Fruit fly (Drosophila melanogaster) whole organism, embryonic: ENCODE results near the gene CG32551.
A peak's percentile ranks its signal among the peaks of the same experiment; 100 is the strongest.

ENCODE experiments used
- Blimp-1 ChIP-seq: fragments of 200-800 bp; sonication (Bioruptor generic); optimal IDR thresholded peaks from 3 replicates; lab custom pipeline; 2018; ENCODE audit warnings: missing biosample characterization, missing genetic modification characterization, mild to moderate bottlenecking, moderate library complexity, missing genetic modification reagents
- CG1024 ChIP-seq: fragments of 200-800 bp; sonication (Bioruptor generic); IDR thresholded peaks from 2 replicates; pipeline ENCODE4 v1.3.6; 2022; ENCODE audit warnings: missing biosample characterization, missing genetic modification characterization
- CG11504 ChIP-seq: fragments of 200-800 bp; sonication (Bioruptor generic); optimal IDR thresholded peaks from 3 replicates; lab custom pipeline; 2019; ENCODE audit warnings: missing biosample characterization, mild to moderate bottlenecking, missing genetic modification characterization, moderate library complexity
- CG11695 ChIP-seq: fragments of 200-800 bp; sonication (Bioruptor generic); IDR thresholded peaks from 3 replicates; pipeline ENCODE4 v1.3.6; 2022; ENCODE audit warnings: missing biosample characterization, missing genetic modification characterization
- CG12299 ChIP-seq: fragments of 200-800 bp; sonication (Bioruptor generic); optimal IDR thresholded peaks from 2 replicates; lab custom pipeline; 2018; ENCODE audit warnings: missing biosample characterization, mild to moderate bottlenecking, missing genetic modification characterization
- CG1233 ChIP-seq: fragments of 200-800 bp; sonication (Bioruptor generic); optimal IDR thresholded peaks from 4 replicates; lab custom pipeline; 2018; ENCODE audit warnings: missing biosample characterization, mild to moderate bottlenecking, missing genetic modification characterization
- CG12769 ChIP-seq: fragments of 200-800 bp; sonication (Bioruptor generic); optimal IDR thresholded peaks from 2 replicates; lab custom pipeline; 2019; ENCODE audit warnings: missing biosample characterization, mild to moderate bottlenecking, missing genetic modification characterization, moderate library complexity
- CG14965 ChIP-seq: fragments of 200-800 bp; sonication (Bioruptor generic); optimal IDR thresholded peaks from 2 replicates; lab custom pipeline; 2016; ENCODE audit warnings: missing biosample characterization, missing genetic modification characterization, borderline replicate concordance
- CG15601 ChIP-seq: fragments of 200-800 bp; sonication (Bioruptor generic); optimal IDR thresholded peaks from 3 replicates; lab custom pipeline; 2019; ENCODE audit warnings: missing biosample characterization, mild to moderate bottlenecking, missing genetic modification characterization, moderate library complexity
- CG1602 ChIP-seq: fragments of 200-800 bp; sonication (Bioruptor generic); optimal IDR thresholded peaks from 3 replicates; lab custom pipeline; 2016; ENCODE audit warnings: missing biosample characterization, missing genetic modification characterization
- CG17186 ChIP-seq: fragments of 200-800 bp; sonication (Bioruptor generic); optimal IDR thresholded peaks from 3 replicates; lab custom pipeline; 2017; ENCODE audit warnings: missing biosample characterization, missing genetic modification reagents, missing genetic modification characterization
- CG17612 ChIP-seq: fragments of 200-800 bp; sonication (Bioruptor generic); IDR thresholded peaks from 2 replicates; pipeline ENCODE4 v1.3.6; 2022; ENCODE audit warnings: missing biosample characterization, missing genetic modification characterization
- CG18011 ChIP-seq: fragments of 200-800 bp; sonication (Bioruptor generic); optimal IDR thresholded peaks from 2 replicates; lab custom pipeline; 2017; ENCODE audit warnings: missing biosample characterization, missing genetic modification characterization, mild to moderate bottlenecking, moderate library complexity, missing genotype
- CG18599 ChIP-seq: fragments of 200-800 bp; sonication (Bioruptor generic); optimal IDR thresholded peaks from 3 replicates; lab custom pipeline; 2017; ENCODE audit warnings: missing biosample characterization, missing genetic modification characterization, mild to moderate bottlenecking, moderate library complexity, missing genetic modification reagents
- CG3407 ChIP-seq: fragments of 200-800 bp; sonication (Bioruptor generic); optimal IDR thresholded peaks from 2 replicates; lab custom pipeline; 2018; ENCODE audit warnings: missing biosample characterization, mild to moderate bottlenecking, missing genetic modification characterization
- CG34422 ChIP-seq: fragments of 200-800 bp; sonication (Bioruptor generic); IDR thresholded peaks from 3 replicates; pipeline ENCODE4 v1.3.6; 2022; ENCODE audit warnings: missing biosample characterization, missing genetic modification characterization
- CG3726 ChIP-seq: fragments of 200-800 bp; sonication (Bioruptor generic); IDR thresholded peaks from 3 replicates; pipeline ENCODE4, ENCODE4 v1.3.6; 2022; ENCODE audit warnings: missing biosample characterization, missing genetic modification characterization
- CG4854 ChIP-seq: fragments of 200-800 bp; sonication (Bioruptor generic); optimal IDR thresholded peaks from 2 replicates; lab custom pipeline; 2016; ENCODE audit warnings: missing biosample characterization, missing genetic modification characterization, inconsistent platforms
- CG6854 ChIP-seq: fragments of 200-800 bp; sonication (Bioruptor generic); optimal IDR thresholded peaks from 3 replicates; lab custom pipeline; 2017; ENCODE audit warnings: missing biosample characterization, mild to moderate bottlenecking, missing genetic modification characterization
- CG7786 ChIP-seq: fragments of 200-800 bp; sonication (Bioruptor generic); optimal IDR thresholded peaks from 2 replicates; lab custom pipeline; 2016; ENCODE audit warnings: missing biosample characterization, missing genetic modification characterization
- CG9215 ChIP-seq: fragments of 200-800 bp; sonication (Bioruptor generic); IDR thresholded peaks from 2 replicates; pipeline ENCODE4 v1.3.6; 2022; ENCODE audit warnings: missing biosample characterization, missing genetic modification characterization
- Deaf1 ChIP-seq: fragments of 200-800 bp; optimal IDR thresholded peaks from 3 replicates; lab custom pipeline; 2019; ENCODE audit warnings: missing biosample characterization, mild to moderate bottlenecking, missing genetic modification characterization, moderate library complexity
- Doc2 ChIP-seq: fragments of 200-800 bp; sonication (Bioruptor generic); IDR thresholded peaks from 2 replicates; pipeline ENCODE4 v1.3.6; 2022; ENCODE audit warnings: missing biosample characterization, missing genetic modification characterization
- GATAe ChIP-seq: fragments of 200-800 bp; sonication (Bioruptor generic); conservative IDR thresholded peaks from 2 replicates; pipeline ENCODE4 v1.3.6; 2022; ENCODE audit warnings: missing biosample characterization, missing genetic modification characterization
- HLH4C ChIP-seq: fragments of 200-800 bp; sonication (Bioruptor generic); IDR thresholded peaks from 3 replicates; pipeline ENCODE4 v1.3.6; 2022; ENCODE audit warnings: missing biosample characterization, missing genetic modification characterization; ENCODE audit not compliant: partially characterized antibody
- HmgZ ChIP-seq: fragments of 200-800 bp; sonication (Bioruptor generic); optimal IDR thresholded peaks from 2 replicates; lab custom pipeline; 2018; ENCODE audit warnings: missing biosample characterization, mild to moderate bottlenecking, missing genetic modification characterization
- NC2α ChIP-seq: fragments of 200-800 bp; sonication (Bioruptor generic); optimal IDR thresholded peaks from 2 replicates; lab custom pipeline; 2016; ENCODE audit warnings: missing biosample characterization, missing genetic modification characterization
- Xrp1 ChIP-seq: fragments of 200-800 bp; sonication (Bioruptor generic); IDR thresholded peaks from 2 replicates; pipeline ENCODE4 v1.3.6; 2022; ENCODE audit warnings: missing biosample characterization, missing genetic modification characterization
- amos ChIP-seq: fragments of 200-800 bp; sonication (Bioruptor generic); IDR thresholded peaks from 2 replicates; pipeline ENCODE4 v1.3.6; 2022; ENCODE audit warnings: missing biosample characterization, missing genetic modification characterization; ENCODE audit not compliant: partially characterized antibody
- dati ChIP-seq: fragments of 200-800 bp; sonication (Bioruptor generic); IDR thresholded peaks from 2 replicates; pipeline ENCODE4 v1.3.6; 2022; ENCODE audit warnings: missing biosample characterization, missing genetic modification characterization
- dm ChIP-seq: fragments of 200-800 bp; sonication (Bioruptor generic); optimal IDR thresholded peaks from 3 replicates; lab custom pipeline; 2016; ENCODE audit warnings: missing biosample characterization, missing genetic modification characterization
- ftz-f1 ChIP-seq: fragments of 200-800 bp; sonication (Bioruptor generic); optimal IDR thresholded peaks from 2 replicates; lab custom pipeline; 2016; ENCODE audit warnings: missing biosample characterization, missing genetic modification characterization
- gce ChIP-seq: fragments of 200-800 bp; sonication (Bioruptor generic); IDR thresholded peaks from 3 replicates; pipeline ENCODE4 v1.3.6; 2022; ENCODE audit warnings: missing biosample characterization, missing genetic modification characterization
- inv ChIP-seq: fragments of 200-800 bp; sonication (Bioruptor generic); IDR thresholded peaks from 2 replicates; pipeline ENCODE4 v1.3.6; 2022; ENCODE audit warnings: missing biosample characterization, missing genetic modification characterization; ENCODE audit not compliant: partially characterized antibody
- kah ChIP-seq: fragments of 200-800 bp; sonication (Bioruptor generic); optimal IDR thresholded peaks from 2 replicates; lab custom pipeline; 2018; ENCODE audit warnings: missing biosample characterization, mild to moderate bottlenecking, missing genetic modification characterization
- lbe ChIP-seq: fragments of 200-800 bp; sonication (Bioruptor generic); optimal IDR thresholded peaks from 2 replicates; lab custom pipeline; 2016; ENCODE audit warnings: missing biosample characterization, mild to moderate bottlenecking, missing genetic modification characterization
- luna ChIP-seq: fragments of 200-800 bp; sonication (Bioruptor generic); optimal IDR thresholded peaks from 2 replicates; lab custom pipeline; 2016; ENCODE audit warnings: missing biosample characterization, missing genetic modification characterization
- nerfin-1 ChIP-seq: fragments of 200-800 bp; sonication (Bioruptor generic); optimal IDR thresholded peaks from 3 replicates; lab custom pipeline; 2019; ENCODE audit warnings: missing biosample characterization, mild to moderate bottlenecking, missing genetic modification characterization, moderate library complexity
- nerfin-2 ChIP-seq: fragments of 200-800 bp; sonication (Bioruptor generic); IDR thresholded peaks from 2 replicates; pipeline ENCODE4 v1.3.6; 2022; ENCODE audit warnings: missing biosample characterization, missing genetic modification characterization; ENCODE audit not compliant: partially characterized antibody
- nom ChIP-seq: fragments of 200-800 bp; sonication (Bioruptor generic); optimal IDR thresholded peaks from 2 replicates; lab custom pipeline; 2017; ENCODE audit warnings: missing biosample characterization, missing genetic modification characterization, mild to moderate bottlenecking, moderate library complexity, missing genetic modification reagents
- pfk ChIP-seq: fragments of 200-800 bp; sonication (Bioruptor generic); optimal IDR thresholded peaks from 2 replicates; lab custom pipeline; 2018; ENCODE audit warnings: missing biosample characterization, mild to moderate bottlenecking, missing genetic modification characterization, moderate library complexity
- phol ChIP-seq: fragments of 200-800 bp; sonication (Bioruptor generic); optimal IDR thresholded peaks from 3 replicates; lab custom pipeline; 2018; ENCODE audit warnings: missing biosample characterization, mild to moderate bottlenecking, missing genetic modification characterization, moderate library complexity
- slp2 ChIP-seq: fragments of 200-800 bp; sonication (Bioruptor generic); optimal IDR thresholded peaks from 2 replicates; lab custom pipeline; 2016; ENCODE audit warnings: missing biosample characterization, missing genetic modification characterization
- tgo ChIP-seq: fragments of 200-800 bp; sonication (Bioruptor generic); IDR thresholded peaks from 3 replicates; pipeline ENCODE4 v1.3.6; 2022; ENCODE audit warnings: missing biosample characterization, missing genetic modification characterization
- tll ChIP-seq, 2 experiments: fragments of 200-800 bp in 1 of 2; fragments of >200 bp in 1 of 2; sonication (Bioruptor generic) in 1 of 2; optimal IDR thresholded peaks; 2 replicates each; lab custom pipeline; 2017 to 2019; ENCODE audit warnings: missing biosample characterization in 2 of 2, missing genetic modification characterization in 2 of 2, mild to moderate bottlenecking in 1 of 2, moderate library complexity in 1 of 2
- trh ChIP-seq: fragments of 200-800 bp; sonication (Bioruptor generic); optimal IDR thresholded peaks from 2 replicates; lab custom pipeline; 2016; ENCODE audit warnings: missing biosample characterization, missing genetic modification characterization
- tup ChIP-seq: fragments of 200-800 bp; sonication (Bioruptor generic); optimal IDR thresholded peaks from 2 replicates; lab custom pipeline; 2016; ENCODE audit warnings: missing biosample characterization, mild to moderate bottlenecking, missing genetic modification characterization, moderate library complexity
- vfl ChIP-seq: fragments of 200-800 bp; sonication (Bioruptor generic); optimal IDR thresholded peaks from 2 replicates; lab custom pipeline; 2016; ENCODE audit warnings: missing biosample characterization, missing genetic modification characterization
- zfh1 ChIP-seq: fragments of 200-800 bp; sonication (Bioruptor generic); IDR thresholded peaks from 3 replicates; pipeline ENCODE4 v1.3.6; 2022; ENCODE audit warnings: missing biosample characterization, missing genetic modification characterization

Gene CG32551

DNA sequence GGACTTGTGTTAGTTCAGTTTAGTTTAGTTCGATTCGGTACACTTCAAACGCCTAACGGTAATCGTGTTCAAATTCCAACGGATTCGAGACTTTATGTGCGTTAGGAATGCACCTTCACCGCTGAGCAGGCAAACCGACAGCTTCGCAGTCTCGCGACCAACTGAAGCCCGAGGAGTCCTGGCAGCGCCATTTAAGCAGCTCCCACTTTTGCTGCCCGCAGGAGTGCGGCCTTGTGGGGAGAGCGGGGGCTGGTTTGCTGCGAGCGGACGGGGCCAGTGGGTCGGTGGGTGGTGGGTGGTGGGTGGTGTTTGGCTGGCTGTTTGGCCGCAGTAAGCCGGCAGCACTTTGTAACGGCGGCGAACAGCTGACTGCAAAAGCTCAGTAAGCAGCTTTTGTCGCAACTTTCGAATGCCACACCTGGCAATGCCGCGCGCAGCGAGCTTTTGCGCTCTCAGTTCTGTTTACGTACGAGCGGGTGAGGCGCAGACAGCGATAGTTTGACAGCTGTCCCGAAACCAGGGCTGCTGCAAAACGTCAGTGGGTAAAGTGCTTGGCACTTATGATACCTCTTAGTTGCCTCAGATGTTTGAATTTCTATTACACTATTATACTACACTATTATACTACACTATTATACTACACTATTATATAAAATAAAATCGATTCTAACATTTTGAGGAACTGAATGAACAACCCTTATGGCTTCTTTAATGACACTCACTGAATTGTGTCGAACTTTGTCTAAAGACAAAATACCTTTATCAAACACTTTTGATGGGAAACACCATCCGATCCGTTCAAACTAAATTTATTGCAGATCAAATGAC lies 40.9 kb downstream of the CG32551 start, which contains the start of gene CG32547 (continued):
- TF ChIP-seq GATAe = no peak
- TF ChIP-seq tup (GFP tag; lab: Kevin White, UChicago) = no peak
- TF ChIP-seq CG11504 (tag; lab: Kevin White, UChicago) = peak; percentile 21
- no peak for TF ChIP-seq pfk (GFP tag; lab: Kevin White, UChicago)
- no peak for TF ChIP-seq HmgZ (tag; lab: Kevin White, UChicago)
- no peak for TF ChIP-seq CG12299 (tag; lab: Kevin White, UChicago)
- TF ChIP-seq CG15601 (tag; lab: Kevin White, UChicago) = no peak
- TF ChIP-seq CG6854 = no peak
- TF ChIP-seq zfh1 (GFP tag; lab: Robert Waterston, UW) = no peak
- no peak for TF ChIP-seq CG18011 (GFP tag; lab: Kevin White, UChicago)
- TF ChIP-seq nerfin-2 (GFP tag; lab: Robert Waterston, UW) = no peak
- no peak for TF ChIP-seq CG3407 (GFP tag; lab: Kevin White, UChicago)
- no peak for TF ChIP-seq Doc2
- peak; percentile 4 for TF ChIP-seq lbe (GFP tag; lab: Kevin White, UChicago)
- peak; percentile 66 for TF ChIP-seq Deaf1 (tag; lab: Kevin White, UChicago)
- no peak for TF ChIP-seq vfl
- no peak for TF ChIP-seq HLH4C (GFP tag; lab: Robert Waterston, UW)
- TF ChIP-seq NC2α = no peak
- no peak for TF ChIP-seq CG4854 (GFP tag; lab: Kevin White, UChicago)
- no peak for TF ChIP-seq amos (GFP tag; lab: Robert Waterston, UW)
- no peak for TF ChIP-seq phol (tag; lab: Kevin White, UChicago)
- no peak for TF ChIP-seq tll (GFP tag; optimal IDR thresholded peaks at IDR 0.05; lab: Kevin White, UChicago)
- no peak for TF ChIP-seq trh
- no peak for TF ChIP-seq tgo
- TF ChIP-seq Xrp1 (GFP tag; lab: Robert Waterston, UW) = peak; percentile 36; the same call in 1 of the 2 replicates
- no peak for TF ChIP-seq CG7786 (GFP tag; lab: Kevin White, UChicago)
- no peak for TF ChIP-seq CG3726 (GFP tag; lab: Robert Waterston, UW)
- TF ChIP-seq CG14965 = no peak
- no peak for TF ChIP-seq CG1024 (GFP tag; lab: Robert Waterston, UW)
- TF ChIP-seq dm (GFP tag; lab: Kevin White, UChicago) = no peak
- TF ChIP-seq CG17186 (GFP tag; lab: Kevin White, UChicago) = no peak
- no peak for TF ChIP-seq ftz-f1 (GFP tag; lab: Kevin White, UChicago)
- TF ChIP-seq nom (GFP tag; lab: Kevin White, UChicago) = no peak
- TF ChIP-seq kah (GFP tag; lab: Kevin White, UChicago) = no peak
- peak; percentile 5 for TF ChIP-seq Blimp-1 (GFP tag; lab: Kevin White, UChicago)
- no peak for TF ChIP-seq CG11695 (GFP tag; lab: Robert Waterston, UW)
- no peak for TF ChIP-seq slp2 (GFP tag; lab: Kevin White, UChicago)
- TF ChIP-seq CG34422 (GFP tag; lab: Robert Waterston, UW) = no peak
- TF ChIP-seq CG18599 (GFP tag; lab: Kevin White, UChicago) = peak; percentile 11
- TF ChIP-seq dati = no peak
- TF ChIP-seq CG17612 = no peak
- TF ChIP-seq luna = no peak
- TF ChIP-seq nerfin-1 (tag; lab: Kevin White, UChicago) = no peak
- TF ChIP-seq gce (GFP tag; lab: Robert Waterston, UW) = no peak
- no peak for TF ChIP-seq inv (GFP tag; lab: Robert Waterston, UW)
- TF ChIP-seq CG1233 = no peak
- peak; percentile 29 for TF ChIP-seq CG12769 (tag; lab: Kevin White, UChicago)
- no peak for TF ChIP-seq CG1602 (GFP tag; lab: Kevin White, UChicago)
- TF ChIP-seq CG9215 (GFP tag; lab: Robert Waterston, UW) = peak; percentile 92
